Fruit fly (Drosophila melanogaster): Measurements from ENCODE around the gene LPCAT.

dm6 chrX:9586038-9586437 lies 6.3 kb upstream of the LPCAT start:
- TF ChIP-seq Hr78 (GFP tag; optimal IDR thresholded peaks at IDR 0.05), result no peak
- no peak for TF ChIP-seq Myc (optimal IDR thresholded peaks at IDR 0.05)
- no peak for TF ChIP-seq GATAd (GFP tag; optimal IDR thresholded peaks at IDR 0.05)
- TF ChIP-seq Jra (GFP tag; optimal IDR thresholded peaks at IDR 0.05), result no peak
- TF ChIP-seq dsf (GFP tag; optimal IDR thresholded peaks at IDR 0.05; ENCODE audit: borderline replicate concordance), result no peak
- TF ChIP-seq psq (GFP tag; optimal IDR thresholded peaks at IDR 0.05), result no peak
- TF ChIP-seq Abd-B (GFP tag; optimal IDR thresholded peaks at IDR 0.05), result no peak
- no peak for TF ChIP-seq dmrt93B (GFP tag; optimal IDR thresholded peaks at IDR 0.05)
- no peak for TF ChIP-seq CrebA (GFP tag; optimal IDR thresholded peaks at IDR 0.05; ENCODE audit: borderline replicate concordance)
- TF ChIP-seq OdsH (GFP tag; optimal IDR thresholded peaks at IDR 0.05), result no peak
- TF ChIP-seq h (GFP tag; optimal IDR thresholded peaks at IDR 0.05), result no peak
- TF ChIP-seq Hr83 (GFP tag; optimal IDR thresholded peaks at IDR 0.05; ENCODE audit: poor library complexity, severe bottlenecking), result no peak
- TF ChIP-seq tai (GFP tag; optimal IDR thresholded peaks at IDR 0.05), result no peak
